Worm (Caenorhabditis elegans) whole organism, L3 larva: ENCODE results near the gene M6.4.

ENCODE experiments used
- aly-2 ChIP-seq: fragments of 150-350 bp; optimal IDR thresholded peaks from 2 replicates; lab custom pipeline; 2014; ENCODE audit warnings: missing biosample characterization, missing genetic modification characterization
- egl-5 ChIP-seq: fragments of 150-350 bp; optimal IDR thresholded peaks from 2 replicates; lab custom pipeline; 2017; ENCODE audit warnings: missing biosample characterization, missing genetic modification reagents, missing genetic modification characterization, inconsistent platforms
- fos-1 ChIP-seq: fragments of 150-350 bp; optimal IDR thresholded peaks from 2 replicates; lab custom pipeline; 2014; ENCODE audit warnings: missing biosample characterization, missing genetic modification characterization
- nhr-76 ChIP-seq: fragments of 150-350 bp; sonication (generic microtip); optimal IDR thresholded peaks from 5 replicates; lab custom pipeline; 2014; ENCODE audit warnings: missing biosample characterization, missing genetic modification characterization

DNA sequence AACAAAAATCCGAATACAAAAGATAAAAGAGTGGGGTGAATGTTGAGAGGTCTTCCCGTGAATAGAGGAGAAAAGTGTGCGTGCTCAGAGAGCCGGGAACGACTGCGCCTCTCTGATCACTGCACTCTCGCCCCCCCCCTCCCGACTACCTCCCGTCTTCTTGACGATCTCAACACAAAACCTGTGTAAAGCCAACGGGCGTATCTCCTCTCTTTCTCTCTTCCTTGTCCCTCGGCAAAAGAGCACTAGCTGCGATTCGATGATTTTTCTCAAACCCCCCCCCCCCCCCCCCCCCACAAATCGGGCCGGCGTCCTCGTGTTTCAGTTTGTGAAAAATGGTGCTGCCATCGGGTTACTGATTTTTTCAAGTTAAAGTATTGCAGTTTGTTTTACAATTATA lies 7.3 kb upstream of the M6.4 start:
- no peak for TF ChIP-seq egl-5 (tag; lab: Kevin White, UChicago)
- TF ChIP-seq nhr-76 (tag; lab: Kevin White, UChicago), result no peak
- no peak for TF ChIP-seq aly-2 (tag; lab: Kevin White, UChicago)
- no peak for TF ChIP-seq fos-1 (tag; lab: Kevin White, UChicago)
